Worm (Caenorhabditis elegans) whole organism, L4 larva: ENCODE measurements around the gene cubn-1.

ENCODE experiments used
- T26A8.4 ChIP-seq: fragments of 200-800 bp; sonication (Bioruptor generic); IDR thresholded peaks from 2 replicates; pipeline ENCODE4 v1.3.6; 2022; ENCODE audit warnings: missing genetic modification characterization, missing compliant biosample characterization
- duxl-1 ChIP-seq: sonication (generic microtip); optimal IDR thresholded peaks from 2 replicates; lab custom pipeline; 2016; ENCODE audit warnings: mild to moderate bottlenecking, missing genetic modification characterization, moderate library complexity, missing compliant biosample characterization; ENCODE audit not compliant: poor library complexity
- madf-5 ChIP-seq, 2 experiments: fragments of 200-800 bp; sonication (Bioruptor generic); IDR thresholded peaks; 2 replicates each; pipeline ENCODE4 v1.3.6; 2022; ENCODE audit warnings: missing compliant biosample characterization in 2 of 2, missing genetic modification characterization in 2 of 2
- nhr-77 ChIP-seq: fragments of 150-350 bp; optimal IDR thresholded peaks from 2 replicates; lab custom pipeline; 2014; ENCODE audit warnings: missing biosample characterization, missing genetic modification characterization
- rbr-2 ChIP-seq: sonication (generic microtip); optimal IDR thresholded peaks from 2 replicates; lab custom pipeline; 2016; ENCODE audit warnings: missing genotype, missing genetic modification characterization, missing compliant biosample characterization

DNA sequence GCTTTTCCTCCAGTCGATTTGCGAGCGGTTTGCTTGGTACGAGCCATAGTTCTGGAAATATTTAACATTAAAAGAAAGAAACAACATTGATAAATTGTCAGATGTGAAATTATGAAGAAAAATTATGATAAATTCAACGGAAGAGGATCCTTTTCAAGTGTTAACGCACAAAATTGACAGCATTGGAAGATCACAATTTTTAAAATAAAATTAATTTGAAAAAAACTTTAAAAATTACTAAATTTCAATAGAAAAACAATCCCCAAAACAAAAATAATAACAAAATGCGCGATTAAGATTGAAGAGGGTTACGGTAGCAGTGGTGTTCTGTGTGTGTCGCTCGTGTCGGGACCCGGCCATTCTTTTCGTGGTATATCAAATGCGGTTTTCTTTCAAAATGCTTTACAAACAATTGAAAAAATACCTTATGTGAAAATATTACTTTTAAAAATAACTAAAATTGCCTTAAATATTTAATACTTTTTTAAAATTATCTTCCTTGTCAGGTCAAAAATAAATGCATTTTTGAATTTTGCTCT is 49.2 kb downstream of the cubn-1 start, which contains the start of gene his-74:
- TF ChIP-seq rbr-2 (tag; lab: Kevin White, UChicago) (no peak), duxl-1 (tag; lab: Kevin White, UChicago) (no peak), T26A8.4 (GFP tag; lab: Robert Waterston, UW) (no peak), madf-5 (GFP tag; IDR thresholded peaks at IDR 0.05; lab: Robert Waterston, UW) (no peak), nhr-77 (tag; lab: Kevin White, UChicago) (no peak)
